Worm (Caenorhabditis elegans): ENCODE data around the gene T13C2.2.

Gene T13C2.2

ce11 chrII:6754671-6755224, 37.2 kb upstream of the T13C2.2 start, which contains the start of the genes srx-95 and fis-1:
TSS of gene srx-95 (minus strand) at chrII:6754771.
TSS of gene fis-1 (plus strand) at chrII:6755174.
- TF ChIP-seq hmg-1.1 (GFP tag; IDR thresholded peaks at IDR 0.05) (no peak), F26F4.8 (GFP tag; conservative IDR thresholded peaks at IDR 0.05) (no peak), zag-1 (tag; optimal IDR thresholded peaks at IDR 0.05) (no peak), ama-1 (optimal IDR thresholded peaks at IDR 0.05) (no peak), F10B5.3 (tag; optimal IDR thresholded peaks at IDR 0.05) (no peak), gei-8 (GFP tag; optimal IDR thresholded peaks at IDR 0.05) (no peak), daf-8 (GFP tag; IDR thresholded peaks at IDR 0.05) (no peak), Y105C5A.15 (GFP tag; IDR thresholded peaks at IDR 0.05) (no peak), ztf-11 (tag; optimal IDR thresholded peaks at IDR 0.05) (no peak), ceh-32 (tag; optimal IDR thresholded peaks at IDR 0.05; ENCODE audit: poor library complexity) (no peak), F37D6.2 (tag; optimal IDR thresholded peaks at IDR 0.05) (no peak), ceh-82 (tag; optimal IDR thresholded peaks at IDR 0.05) (no peak)

ce11 chrII:6756232-6756631, 35.8 kb upstream of the T13C2.2 start, which contains the start of gene F41G3.3:
TSS of gene F41G3.3 (plus strand) at chrII:6756532.
- TF ChIP-seq T26A8.4 (GFP tag; IDR thresholded peaks at IDR 0.05) (no peak), Y75B8A.6 (GFP tag; IDR thresholded peaks at IDR 0.05) (no peak), T20F7.1 (GFP tag; optimal IDR thresholded peaks at IDR 0.05) (no peak)

- TF ChIP-seq ceh-44 (GFP tag; IDR thresholded peaks at IDR 0.05) (no peak), zip-11 (GFP tag; IDR thresholded peaks at IDR 0.05) (no peak), mdl-1 (tag; optimal IDR thresholded peaks at IDR 0.05) (no peak), Y75B8A.6 (GFP tag; IDR thresholded peaks at IDR 0.05) (no peak), ceh-62 (tag; optimal IDR thresholded peaks at IDR 0.05) (no peak), Y5F2A.4 (GFP tag; optimal IDR thresholded peaks at IDR 0.05) (no peak), F26F4.8 (GFP tag; conservative IDR thresholded peaks at IDR 0.05) (no peak), hmg-1.1 (GFP tag; IDR thresholded peaks at IDR 0.05) (no peak), skn-1 (tag; optimal IDR thresholded peaks at IDR 0.05) (no peak), daf-12 (tag; optimal IDR thresholded peaks at IDR 0.05) (no peak), lin-29 (GFP tag; IDR thresholded peaks at IDR 0.05) (no peak), spr-3 (GFP tag; optimal IDR thresholded peaks at IDR 0.05) (no peak), lir-3 (tag; optimal IDR thresholded peaks at IDR 0.05) (no peak), zip-2 (tag; optimal IDR thresholded peaks at IDR 0.05) (no peak), snpc-1.2 (GFP tag; IDR thresholded peaks at IDR 0.05) (no peak), dpl-1 (GFP tag; optimal IDR thresholded peaks at IDR 0.05) (no peak), dmd-9 (GFP tag; IDR thresholded peaks at IDR 0.05) (no peak)
Measured at ce11 chrII:6764734-6765133, 27.3 kb upstream of the T13C2.2 start, which contains the start of gene nlp-50. TSS of gene nlp-50 (plus strand) at chrII:6765034.

- no peak for TF ChIP-seq egl-43 (GFP tag; IDR thresholded peaks at IDR 0.05)
- peak; percentile 42 for TF ChIP-seq pqm-1 (tag; optimal IDR thresholded peaks at IDR 0.05)
- 0 out of 2 replicates have a peak, but pooled peaks have one; percentile 6 for TF ChIP-seq dmd-6 (GFP tag; IDR thresholded peaks at IDR 0.05)
- TF ChIP-seq rbr-2 (tag; optimal IDR thresholded peaks at IDR 0.05): no peak
- TF ChIP-seq Y105C5A.15 (GFP tag; IDR thresholded peaks at IDR 0.05): no peak
Measured at ce11 chrII:6768014-6768413, 24.0 kb upstream of the T13C2.2 start, which contains the start of gene F41G3.18. TSS of gene F41G3.18 (plus strand) at chrII:6768314.

- TF ChIP-seq unc-62 (GFP tag; optimal IDR thresholded peaks at IDR 0.05 in 1 of 2): peak in 1 of 2 experiments; percentile 95
- no peak for TF ChIP-seq unc-62 (tag; optimal IDR thresholded peaks at IDR 0.05)
- no peak for TF ChIP-seq egl-27 (tag; optimal IDR thresholded peaks at IDR 0.05)
- TF ChIP-seq zfp-2 (tag; optimal IDR thresholded peaks at IDR 0.05): no peak
- TF ChIP-seq arid-1 (GFP tag; conservative IDR thresholded peaks at IDR 0.05): no peak
Measured at ce11 chrII:6770030-6770429, 22.0 kb upstream of the T13C2.2 start.
